Worm (Caenorhabditis elegans) whole organism, L3 larva: ENCODE results near the gene anp-1.

Experiments
- R02D3.7 ChIP-seq: fragments of 150-350 bp; optimal IDR thresholded peaks from 2 replicates; lab custom pipeline; 2014; ENCODE audit warnings: missing biosample characterization, missing genetic modification characterization
- ceh-82 ChIP-seq: fragments of 150-350 bp; optimal IDR thresholded peaks from 2 replicates; lab custom pipeline; 2014; ENCODE audit warnings: missing biosample characterization, missing genetic modification characterization
- nhr-23 ChIP-seq: fragments of 150-350 bp; optimal IDR thresholded peaks from 2 replicates; lab custom pipeline; 2014; ENCODE audit warnings: missing biosample characterization, missing genetic modification reagents, missing genetic modification characterization
- nhr-237 ChIP-seq: fragments of 150-350 bp; optimal IDR thresholded peaks from 2 replicates; lab custom pipeline; 2014; ENCODE audit warnings: missing biosample characterization, missing genetic modification characterization
- nhr-67 ChIP-seq: fragments of 150-350 bp; optimal IDR thresholded peaks from 2 replicates; lab custom pipeline; 2014; ENCODE audit warnings: missing biosample characterization, missing genetic modification characterization
- nhr-76 ChIP-seq: fragments of 150-350 bp; sonication (generic microtip); optimal IDR thresholded peaks from 5 replicates; lab custom pipeline; 2014; ENCODE audit warnings: missing biosample characterization, missing genetic modification characterization
- unc-39 ChIP-seq: sonication (generic microtip); optimal IDR thresholded peaks from 4 replicates; lab custom pipeline; 2017; ENCODE audit warnings: missing biosample characterization, missing genetic modification characterization

ce11 chrV:12849736-12850135 lies 9.5 kb upstream of the anp-1 start, which contains the start of gene C44H9.5:
- no peak for TF ChIP-seq nhr-67
- no peak for TF ChIP-seq unc-39 (tag; lab: Kevin White, UChicago)
- no peak for TF ChIP-seq nhr-76 (tag; lab: Kevin White, UChicago)
- no peak for TF ChIP-seq ceh-82 (tag; lab: Kevin White, UChicago)
- no peak for TF ChIP-seq R02D3.7
- TF ChIP-seq nhr-237 (tag; lab: Kevin White, UChicago), result no peak
- no peak for TF ChIP-seq nhr-23 (tag; lab: Kevin White, UChicago)
